Worm (Caenorhabditis elegans) whole organism, L4 larva: ENCODE measurements around the gene cyk-1.

Experiments
- T26A8.4 ChIP-seq: fragments of 200-800 bp; sonication (Bioruptor generic); IDR thresholded peaks from 2 replicates; pipeline ENCODE4 v1.3.6; 2022; ENCODE audit warnings: missing genetic modification characterization, missing compliant biosample characterization
- ZK546.5 ChIP-seq, 2 experiments: sonication (generic microtip); optimal IDR thresholded peaks; 2 replicates each; lab custom pipeline; 2017; ENCODE audit warnings: missing biosample characterization in 2 of 2, missing genetic modification characterization in 2 of 2
- aly-2 ChIP-seq: sonication (generic microtip); optimal IDR thresholded peaks from 2 replicates; lab custom pipeline; 2018; ENCODE audit warnings: missing biosample characterization, missing genetic modification characterization
- ceh-28 ChIP-seq: fragments of 150-350 bp; optimal IDR thresholded peaks from 2 replicates; lab custom pipeline; 2014; ENCODE audit warnings: missing biosample characterization, missing genetic modification reagents, missing genetic modification characterization
- daf-16 ChIP-seq, 3 experiments: sonication (generic microtip); optimal IDR thresholded peaks; 2 replicates each; lab custom pipeline; 2016 to 2017; ENCODE audit warnings: missing genetic modification characterization in 3 of 3, missing genetic modification reagents in 3 of 3, mild to moderate bottlenecking in 2 of 3, missing compliant biosample characterization in 2 of 3, missing biosample characterization in 1 of 3, moderate library complexity in 1 of 3
- daf-8 ChIP-seq: fragments of 200-800 bp; sonication (Bioruptor generic); IDR thresholded peaks from 2 replicates; pipeline ENCODE4 v1.3.6; 2022; ENCODE audit warnings: missing genetic modification characterization, missing compliant biosample characterization
- dmd-9 ChIP-seq: fragments of 200-800 bp; sonication (Bioruptor generic); IDR thresholded peaks from 2 replicates; pipeline ENCODE4 v1.3.6; 2022; ENCODE audit warnings: missing genetic modification reagents, missing genetic modification characterization, missing compliant biosample characterization
- fkh-10 ChIP-seq: fragments of 150-350 bp; optimal IDR thresholded peaks from 2 replicates; lab custom pipeline; 2014; ENCODE audit warnings: missing biosample characterization, missing genetic modification reagents, missing genetic modification characterization
- lin-15B ChIP-seq: fragments of 150-350 bp; sonication (generic microtip); optimal IDR thresholded peaks from 3 replicates; lab custom pipeline; 2014; ENCODE audit warnings: missing biosample characterization, missing genetic modification characterization
- lsy-2 ChIP-seq, 2 experiments: fragments of 150-350 bp in 1 of 2; sonication (generic microtip) in 1 of 2; optimal IDR thresholded peaks; 2 replicates each; lab custom pipeline; 2014 to 2017; ENCODE audit warnings: missing biosample characterization in 2 of 2, missing genetic modification characterization in 2 of 2
- nhr-25 ChIP-seq: sonication (generic microtip); optimal IDR thresholded peaks from 2 replicates; lab custom pipeline; 2017; ENCODE audit warnings: missing genetic modification characterization, mild to moderate bottlenecking, missing compliant biosample characterization, antibody characterized with exemption, moderate library complexity, borderline replicate concordance; ENCODE audit not compliant: insufficient read depth
- nhr-77 ChIP-seq: fragments of 150-350 bp; optimal IDR thresholded peaks from 2 replicates; lab custom pipeline; 2014; ENCODE audit warnings: missing biosample characterization, missing genetic modification characterization
- saeg-2 ChIP-seq: fragments of 200-800 bp; sonication (Bioruptor generic); IDR thresholded peaks from 2 replicates; pipeline ENCODE4 v1.3.6; 2022; ENCODE audit warnings: missing genetic modification reagents, missing genetic modification characterization, missing compliant biosample characterization
- snpc-4 ChIP-seq: fragments of 150-350 bp; optimal IDR thresholded peaks from 2 replicates; lab custom pipeline; 2014; ENCODE audit warnings: missing biosample characterization, missing genetic modification characterization
- vab-7 ChIP-seq: fragments of 200-800 bp; sonication (Bioruptor generic); IDR thresholded peaks from 2 replicates; pipeline ENCODE4 v1.3.6; 2022; ENCODE audit warnings: missing genetic modification reagents, missing genetic modification characterization, missing compliant biosample characterization

The cyk-1 gene

ce11 chrIII:6974952-6975351 lies 54.1 kb downstream of the cyk-1 start:
- TF ChIP-seq T26A8.4 (GFP tag; lab: Robert Waterston, UW) (no peak), daf-16 (GFP tag; optimal IDR thresholded peaks at IDR 0.05; lab: Kevin White, UChicago) (no peak), daf-16 (tag; optimal IDR thresholded peaks at IDR 0.05; lab: Kevin White, UChicago) (no peak), snpc-4 (no peak), dmd-9 (GFP tag; lab: Robert Waterston, UW) (no peak), fkh-10 (no peak), nhr-77 (tag; lab: Kevin White, UChicago) (no peak), aly-2 (tag; lab: Kevin White, UChicago) (no peak), vab-7 (no peak), ZK546.5 (tag; optimal IDR thresholded peaks at IDR 0.05; lab: Kevin White, UChicago) (no peak), lin-15B (no peak), ceh-28 (no peak), nhr-25 (tag; lab: Kevin White, UChicago) (no peak), daf-8 (no peak)

- TF ChIP-seq saeg-2 (GFP tag; lab: Robert Waterston, UW) (no peak), lsy-2 (tag; optimal IDR thresholded peaks at IDR 0.05; lab: Kevin White, UChicago) (peak in 1 of 2 experiments; percentile 43)
- TF ChIP-seq, all 104 proteins: peak for 1
These were observed 55.3 kb downstream of the cyk-1 start, which contains the start of gene F31E3.2 for ce11 chrIII:6973682-6974081. Gene F31E3.2 (plus strand): TSS chrIII:6973982.
